Worm (Caenorhabditis elegans): ENCODE results near the gene sec-24.2.

Gene sec-24.2

ce11 chrIV:12335248-12335647 is 25.3 kb downstream of the sec-24.2 start (continued):
- TF ChIP-seq ztf-7 (tag; optimal IDR thresholded peaks at IDR 0.05) (no peak), mep-1 (tag; optimal IDR thresholded peaks at IDR 0.05) (no peak), tag-97 (GFP tag; IDR thresholded peaks at IDR 0.05) (no peak), ZK337.2 (GFP tag; IDR thresholded peaks at IDR 0.05) (no peak), saeg-2 (GFP tag; IDR thresholded peaks at IDR 0.05) (no peak), rbr-2 (tag; optimal IDR thresholded peaks at IDR 0.05) (peak; percentile 10), nhr-11 (tag; optimal IDR thresholded peaks at IDR 0.05) (no peak), ceh-44 (GFP tag; IDR thresholded peaks at IDR 0.05) (no peak), R02D3.7 (tag; optimal IDR thresholded peaks at IDR 0.05) (no peak), ZK546.5 (tag; optimal IDR thresholded peaks at IDR 0.05) (no peak), T26A8.4 (GFP tag; IDR thresholded peaks at IDR 0.05) (no peak), hmg-1.1 (GFP tag; IDR thresholded peaks at IDR 0.05) (peak; percentile 54; the same call in 1 of the 2 replicates), madf-9 (GFP tag; conservative IDR thresholded peaks at IDR 0.05) (no peak), dpl-1 (GFP tag; optimal IDR thresholded peaks at IDR 0.05) (no peak), mxl-2 (GFP tag; conservative IDR thresholded peaks at IDR 0.05) (no peak), cey-2 (tag; optimal IDR thresholded peaks at IDR 0.05; ENCODE audit: borderline replicate concordance, insufficient read depth) (no peak), dve-1 (tag; optimal IDR thresholded peaks at IDR 0.05; ENCODE audit: insufficient read depth) (no peak), ceh-82 (tag; optimal IDR thresholded peaks at IDR 0.05) (no peak), ztf-11 (tag; optimal IDR thresholded peaks at IDR 0.05) (no peak), hlh-30 (tag; optimal IDR thresholded peaks at IDR 0.05; ENCODE audit: insufficient read depth) (peak; percentile 63), set-16 (GFP tag; IDR thresholded peaks at IDR 0.05) (no peak), ceh-32 (tag; optimal IDR thresholded peaks at IDR 0.05; ENCODE audit: poor library complexity) (no peak), skn-1 (tag; optimal IDR thresholded peaks at IDR 0.05) (no peak), daf-19 (GFP tag; conservative IDR thresholded peaks at IDR 0.05) (no peak), unc-39 (tag; optimal IDR thresholded peaks at IDR 0.05) (no peak)

- TF ChIP-seq unc-62 (GFP tag; optimal IDR thresholded peaks at IDR 0.05 in 1 of 2) (no peak), unc-62 (tag; optimal IDR thresholded peaks at IDR 0.05) (no peak), mes-2 (tag; optimal IDR thresholded peaks at IDR 0.05; ENCODE audit: poor library complexity, severe bottlenecking) (peak; percentile 14), lsy-2 (tag; optimal IDR thresholded peaks at IDR 0.05) (peak in 1 of 2 experiments; percentile 15), dpl-1 (GFP tag; optimal IDR thresholded peaks at IDR 0.05) (peak; percentile 79), daf-16 (GFP tag; optimal IDR thresholded peaks at IDR 0.05) (no peak), daf-16 (tag; optimal IDR thresholded peaks at IDR 0.05) (peak; percentile 29)
Measured at ce11 chrIV:12334708-12335107, 25.9 kb downstream of the sec-24.2 start.

- TF ChIP-seq lin-38 (GFP tag; IDR thresholded peaks at IDR 0.05) (no peak), nhr-28 (tag; optimal IDR thresholded peaks at IDR 0.05) (peak; percentile 18), dve-1 (tag; optimal IDR thresholded peaks at IDR 0.05; ENCODE audit: insufficient read depth) (peak; percentile 17), nhr-76 (tag; optimal IDR thresholded peaks at IDR 0.05) (no peak), madf-5 (GFP tag; IDR thresholded peaks at IDR 0.05) (peak in 1 of 2 experiments; percentile 61; a peak in 1 of 4 replicates), dmd-6 (GFP tag; IDR thresholded peaks at IDR 0.05) (peak; percentile 42; the same call in 1 of the 2 replicates)
Measured at ce11 chrIV:12334142-12334541, 26.4 kb downstream of the sec-24.2 start.

- TF ChIP-seq aly-2 (tag; optimal IDR thresholded peaks at IDR 0.05) = no peak
- TF ChIP-seq daf-16 (GFP tag; optimal IDR thresholded peaks at IDR 0.05) = no peak
- no peak for TF ChIP-seq daf-16 (tag; optimal IDR thresholded peaks at IDR 0.05)
- peak; percentile 37 for TF ChIP-seq mes-2 (tag; optimal IDR thresholded peaks at IDR 0.05; ENCODE audit: poor library complexity, severe bottlenecking)
- TF ChIP-seq zag-1 (tag; optimal IDR thresholded peaks at IDR 0.05) = no peak
- TF ChIP-seq vab-7 (GFP tag; IDR thresholded peaks at IDR 0.05) = no peak
- TF ChIP-seq cey-2 (tag; optimal IDR thresholded peaks at IDR 0.05; ENCODE audit: borderline replicate concordance, insufficient read depth) = no peak
- TF ChIP-seq rbr-2 (tag; optimal IDR thresholded peaks at IDR 0.05) = no peak
- peak; percentile 13 for TF ChIP-seq dpl-1 (GFP tag; optimal IDR thresholded peaks at IDR 0.05)
- no peak for TF ChIP-seq saeg-2 (GFP tag; IDR thresholded peaks at IDR 0.05)
- no peak for TF ChIP-seq nhr-41 (GFP tag; IDR thresholded peaks at IDR 0.05)
- no peak for TF ChIP-seq ztf-11 (tag; optimal IDR thresholded peaks at IDR 0.05)
- TF ChIP-seq ama-1 (optimal IDR thresholded peaks at IDR 0.05) = peak; percentile 29
- peak; percentile 42 for TF ChIP-seq lin-38 (GFP tag; IDR thresholded peaks at IDR 0.05)
- TF ChIP-seq hlh-30 (tag; optimal IDR thresholded peaks at IDR 0.05; ENCODE audit: insufficient read depth) = no peak
- TF ChIP-seq nhr-28 (tag; optimal IDR thresholded peaks at IDR 0.05) = peak; percentile 58
- TF ChIP-seq Y105C5A.15 (GFP tag; IDR thresholded peaks at IDR 0.05) = no peak
- peak; percentile 51 for TF ChIP-seq mep-1 (tag; optimal IDR thresholded peaks at IDR 0.05)
- TF ChIP-seq F44E2.7 (GFP tag; IDR thresholded peaks at IDR 0.05) = no peak
- no peak for TF ChIP-seq ceh-44 (GFP tag; IDR thresholded peaks at IDR 0.05)
- no peak for TF ChIP-seq ceh-62 (tag; optimal IDR thresholded peaks at IDR 0.05)
Measured at ce11 chrIV:12330840-12331359, 29.7 kb downstream of the sec-24.2 start, which contains the start of gene ufd-1. ufd-1 (minus strand) TSS chrIV:12330890.

Measured in whole organism, L4 larva.